Fruit fly (Drosophila melanogaster) whole organism: ENCODE measurements around the gene CG31642.
A peak's percentile ranks its signal among the peaks of the same experiment; 100 is the strongest.

Experiments
- CG8478 ChIP-seq: fragments of >200 bp; optimal IDR thresholded peaks from 2 replicates; lab custom pipeline; 2018; ENCODE audit warnings: inconsistent platforms
- Dll ChIP-seq: fragments of >200 bp; optimal IDR thresholded peaks from 2 replicates; lab custom pipeline; 2017
- EcR ChIP-seq, 2 experiments: fragments of >200 bp; optimal IDR thresholded peaks; 2 replicates each; lab custom pipeline; 2017; ENCODE audit warnings: missing biosample characterization in 2 of 2, missing genetic modification characterization in 2 of 2, missing genetic modification reagents in 2 of 2
- pan ChIP-seq: fragments of >200 bp; optimal IDR thresholded peaks from 2 replicates; lab custom pipeline; 2017
- psq ChIP-seq: fragments of >200 bp; optimal IDR thresholded peaks from 2 replicates; lab custom pipeline; 2017
- usp ChIP-seq: fragments of >200 bp; optimal IDR thresholded peaks from 2 replicates; lab custom pipeline; 2017; ENCODE audit warnings: missing biosample characterization, missing genetic modification characterization, mixed read lengths

CG31642 gene

DNA sequence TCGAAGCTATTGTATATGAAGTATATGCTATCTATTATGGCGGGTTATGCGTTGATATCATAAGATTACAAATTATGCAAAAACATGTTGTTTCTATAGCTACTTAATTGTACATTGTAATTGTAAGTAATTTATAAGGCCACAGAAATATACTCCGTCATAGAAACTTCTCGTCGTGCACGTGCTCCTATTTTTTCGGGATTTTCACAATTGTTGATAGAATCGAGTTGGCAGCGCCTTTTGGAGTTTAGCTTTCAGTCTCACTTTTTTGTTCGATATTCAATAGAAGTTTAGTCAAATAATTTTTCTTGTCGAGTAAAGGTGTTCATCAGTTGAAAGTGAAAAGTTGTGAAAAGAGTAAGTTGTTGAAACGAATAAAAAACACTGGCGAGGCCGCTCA, at the start of gene CG31642:
CG31642 (plus strand) TSS at position 301 of the 400 bp plus-strand sequence.
- TF ChIP-seq CG8478 (lab: Kevin White, UChicago) (no peak), Dll (lab: Kevin White, UChicago) (no peak), psq (lab: Kevin White, UChicago) (no peak), usp (GFP tag; lab: Kevin White, UChicago) (no peak), EcR (GFP tag; optimal IDR thresholded peaks at IDR 0.05; lab: Kevin White, UChicago) (no peak), pan (no peak)

DNA sequence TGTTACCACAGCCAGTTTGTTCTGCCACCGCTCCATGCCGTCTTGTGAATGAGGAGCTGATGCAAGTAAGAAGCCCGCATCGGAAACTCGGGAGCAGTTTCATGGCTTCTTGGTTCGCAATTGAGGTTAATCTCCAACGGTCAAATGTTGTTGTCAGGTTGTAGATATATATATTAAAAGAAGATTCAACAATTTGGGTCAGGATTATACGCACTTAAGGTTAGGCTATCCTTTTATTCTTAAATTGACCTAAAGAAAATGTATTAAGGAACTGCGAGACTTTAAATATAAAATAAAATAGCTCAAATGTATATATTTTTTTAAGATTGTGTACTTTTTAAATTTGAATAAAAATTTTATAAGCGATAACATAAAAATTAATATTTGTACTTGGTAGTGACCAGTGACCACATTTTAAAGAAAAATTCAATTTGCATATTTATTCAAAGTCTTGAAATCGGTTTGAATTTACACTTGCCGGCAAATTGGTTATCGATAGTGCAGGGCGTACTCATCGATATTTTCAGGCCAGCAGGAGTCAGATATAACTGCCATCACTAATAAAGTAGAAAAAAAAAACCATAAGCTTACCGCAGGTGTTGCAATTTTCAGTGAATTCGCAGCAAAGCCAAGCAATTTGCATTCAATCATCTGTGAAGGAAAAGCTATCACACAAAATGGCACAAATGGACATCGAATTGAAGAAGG, 49.6 kb upstream of the CG31642 start, which contains the start of the genes CG9150 and Pfdn1:
CG9150 (minus strand) TSS at position 51 of the 708 bp plus-strand sequence.
Pfdn1 (plus strand) TSS at position 536 of the 708 bp plus-strand sequence.
- TF ChIP-seq psq (lab: Kevin White, UChicago) (no peak), Dll (lab: Kevin White, UChicago) (no peak), pan (no peak), usp (GFP tag; lab: Kevin White, UChicago) (no peak), EcR (GFP tag; optimal IDR thresholded peaks at IDR 0.05; lab: Kevin White, UChicago) (no peak), CG8478 (lab: Kevin White, UChicago) (no peak)

DNA sequence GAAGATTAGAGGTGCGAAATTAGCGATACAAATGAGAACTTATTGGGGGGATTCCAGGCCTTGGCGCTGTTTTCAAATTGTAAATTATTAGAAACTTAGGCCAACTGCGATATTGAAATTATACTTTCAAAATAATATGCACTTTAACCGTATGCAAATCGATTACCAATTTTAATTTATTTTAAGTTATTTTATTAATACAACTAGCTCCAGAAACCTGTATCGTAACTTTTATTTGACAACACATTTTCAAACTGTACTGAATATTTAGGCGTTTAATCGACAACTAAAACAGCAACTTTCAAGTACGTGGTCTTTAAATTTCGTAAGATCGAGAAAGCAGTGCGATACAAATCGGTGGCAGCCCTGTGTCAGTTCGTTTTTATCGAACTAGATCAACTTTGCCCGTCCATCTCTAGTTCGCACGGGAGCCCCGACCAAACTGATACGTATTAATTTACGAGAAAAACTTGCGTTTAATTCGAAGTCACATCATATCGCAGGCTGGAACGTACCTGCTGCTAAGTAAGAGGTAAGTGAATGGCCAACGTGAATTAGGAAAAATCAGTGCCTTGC, 47.6 kb upstream of the CG31642 start, which contains the start of the genes CG9154 and Kr-h2:
CG9154 (minus strand) TSS at position 31 of the 576 bp plus-strand sequence.
Kr-h2 (plus strand) TSS at position 335 of the 576 bp plus-strand sequence.
- TF ChIP-seq EcR (GFP tag; optimal IDR thresholded peaks at IDR 0.05; lab: Kevin White, UChicago) = no peak
- TF ChIP-seq pan = no peak

DNA sequence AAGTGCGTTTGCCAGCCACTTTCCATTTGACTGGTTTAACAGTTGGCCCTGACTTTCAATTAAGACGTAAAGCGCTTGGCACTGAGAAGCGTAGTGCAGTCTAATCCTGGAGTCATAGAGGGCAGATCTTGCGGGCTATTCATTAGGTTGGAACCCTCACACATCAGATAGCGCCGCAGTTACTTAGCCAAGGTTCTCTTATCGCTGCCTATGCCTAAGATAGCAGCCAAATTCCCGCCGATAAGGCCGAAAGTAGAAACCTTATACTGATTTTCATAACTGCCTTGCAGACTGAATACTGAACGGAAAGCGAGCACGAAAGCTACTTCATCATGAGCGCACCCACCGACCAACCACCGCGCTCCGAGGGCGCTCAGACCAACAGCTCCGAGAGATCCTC, 46.2 kb upstream of the CG31642 start:
- TF ChIP-seq Dll (lab: Kevin White, UChicago) = no peak

DNA sequence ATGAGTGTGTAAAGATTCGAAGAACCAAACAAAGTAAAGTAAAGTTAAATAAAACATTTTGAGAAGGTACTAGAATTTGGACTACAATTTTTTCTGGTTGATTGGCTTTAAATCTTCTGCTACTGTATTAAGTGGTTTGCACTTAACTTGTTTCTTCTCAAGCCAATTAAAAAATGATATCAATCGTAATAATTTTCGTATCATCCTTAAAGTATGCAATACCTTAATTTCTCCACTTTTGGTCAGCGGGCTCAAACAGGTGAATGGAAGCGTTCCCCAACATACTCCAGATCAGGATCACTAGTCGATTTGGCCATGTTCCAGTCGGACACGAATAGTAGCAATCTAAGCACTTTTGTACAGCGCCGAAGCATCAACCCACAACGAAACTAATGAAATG, 44.4 kb upstream of the CG31642 start:
- no peak for TF ChIP-seq usp (GFP tag; lab: Kevin White, UChicago)
- TF ChIP-seq pan = no peak
- TF ChIP-seq Dll (lab: Kevin White, UChicago) = no peak
- no peak for TF ChIP-seq psq (lab: Kevin White, UChicago)
- TF ChIP-seq EcR (GFP tag; optimal IDR thresholded peaks at IDR 0.05; lab: Kevin White, UChicago) = no peak
- no peak for TF ChIP-seq CG8478 (lab: Kevin White, UChicago)

DNA sequence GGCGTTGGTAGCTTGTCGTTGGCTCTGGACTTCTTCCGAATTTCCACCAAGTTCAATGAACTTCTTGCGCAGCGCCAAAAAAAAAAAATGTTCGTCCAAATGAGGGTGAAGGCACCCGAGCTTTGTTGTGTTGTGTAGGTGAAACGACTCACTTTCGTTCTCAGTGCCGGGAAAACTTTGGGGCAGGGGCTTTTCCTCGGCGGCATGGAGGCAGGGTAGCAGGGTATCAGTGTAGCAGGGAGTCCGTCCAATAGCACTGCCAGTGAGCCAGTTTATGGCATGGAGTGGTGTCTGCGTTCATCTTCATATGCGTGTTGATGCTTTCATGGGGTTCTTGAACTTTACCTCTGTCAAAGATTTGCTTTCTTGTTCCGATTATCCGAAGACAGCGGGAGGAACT, 44.0 kb upstream of the CG31642 start:
- TF ChIP-seq pan (no peak), psq (lab: Kevin White, UChicago) (no peak), Dll (lab: Kevin White, UChicago) (no peak), usp (GFP tag; lab: Kevin White, UChicago) (no peak), EcR (GFP tag; optimal IDR thresholded peaks at IDR 0.05; lab: Kevin White, UChicago) (no peak), CG8478 (lab: Kevin White, UChicago) (no peak)

DNA sequence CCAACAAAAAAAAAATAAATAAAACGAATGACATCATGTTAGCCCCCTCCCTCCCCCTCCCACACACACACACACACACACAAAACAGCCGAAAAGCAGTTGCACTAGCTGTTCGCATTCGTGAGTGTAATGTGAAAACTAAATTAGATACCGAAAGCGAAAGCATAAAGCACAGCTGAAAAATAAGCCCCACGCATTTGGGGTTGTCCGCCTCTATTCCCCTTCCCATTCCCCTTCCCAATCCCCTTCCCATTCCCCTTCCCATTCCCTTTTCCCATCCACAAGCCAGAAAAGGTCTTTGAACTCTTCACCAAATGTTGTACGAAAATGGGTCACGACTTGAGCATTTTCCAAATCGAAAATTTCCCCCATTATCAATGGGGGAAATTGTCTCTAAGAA, 43.0 kb upstream of the CG31642 start:
- no peak for TF ChIP-seq CG8478 (lab: Kevin White, UChicago)
- no peak for TF ChIP-seq psq (lab: Kevin White, UChicago)
- no peak for TF ChIP-seq EcR (GFP tag; optimal IDR thresholded peaks at IDR 0.05; lab: Kevin White, UChicago)
- TF ChIP-seq usp (GFP tag; lab: Kevin White, UChicago) = no peak
- no peak for TF ChIP-seq Dll (lab: Kevin White, UChicago)
- TF ChIP-seq pan = no peak

DNA sequence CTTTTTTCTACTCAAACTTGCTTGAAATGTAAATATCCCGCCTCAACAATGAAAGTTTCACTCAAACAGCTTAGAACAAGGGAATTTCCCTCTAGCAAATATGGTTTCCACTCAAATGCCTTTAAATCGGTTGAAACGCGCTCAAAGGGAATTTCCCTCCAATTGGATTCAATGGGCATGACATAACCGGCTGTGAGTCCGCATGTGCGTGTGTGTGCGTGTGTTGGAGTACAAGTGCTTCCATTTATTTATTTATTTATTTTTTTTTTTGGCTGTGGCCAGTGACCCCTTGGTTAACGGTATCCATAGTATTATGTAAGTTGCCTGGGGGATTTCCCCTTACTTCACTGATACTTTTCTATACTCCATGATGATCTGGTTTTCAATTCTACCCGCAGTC, 42.2 kb upstream of the CG31642 start:
- TF ChIP-seq psq (lab: Kevin White, UChicago) (no peak), EcR (GFP tag; optimal IDR thresholded peaks at IDR 0.05; lab: Kevin White, UChicago) (no peak), CG8478 (lab: Kevin White, UChicago) (no peak), Dll (lab: Kevin White, UChicago) (no peak), usp (GFP tag; lab: Kevin White, UChicago) (no peak), pan (no peak)

DNA sequence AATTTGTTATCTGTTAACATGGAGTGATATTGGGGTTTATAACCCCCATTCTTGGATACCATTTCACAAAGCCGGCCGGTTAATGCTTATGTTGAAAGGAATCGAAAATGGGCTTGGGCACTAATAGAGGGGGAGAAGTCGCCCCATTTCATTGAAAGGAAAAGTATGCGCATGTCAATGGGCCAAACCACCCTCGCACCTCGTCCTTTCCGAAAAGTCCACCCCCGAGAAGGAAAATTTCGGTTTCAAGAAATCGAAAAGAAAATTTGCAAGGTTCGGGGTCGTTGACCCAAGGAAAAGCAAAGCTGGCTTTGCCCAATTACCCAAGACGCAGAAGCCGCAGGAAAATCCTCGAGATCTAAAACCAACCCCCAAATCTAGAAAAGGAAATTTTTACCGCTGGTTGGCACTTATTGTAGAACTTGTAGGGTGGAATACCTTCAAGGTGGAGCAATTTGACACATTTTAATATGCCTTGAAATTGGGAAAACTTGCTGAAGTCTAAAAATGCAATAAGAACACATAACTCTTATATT, 41.4 kb upstream of the CG31642 start:
- TF ChIP-seq EcR (GFP tag; optimal IDR thresholded peaks at IDR 0.05; lab: Kevin White, UChicago) (peak in 1 of 2 experiments; percentile 16), Dll (lab: Kevin White, UChicago) (no peak)

DNA sequence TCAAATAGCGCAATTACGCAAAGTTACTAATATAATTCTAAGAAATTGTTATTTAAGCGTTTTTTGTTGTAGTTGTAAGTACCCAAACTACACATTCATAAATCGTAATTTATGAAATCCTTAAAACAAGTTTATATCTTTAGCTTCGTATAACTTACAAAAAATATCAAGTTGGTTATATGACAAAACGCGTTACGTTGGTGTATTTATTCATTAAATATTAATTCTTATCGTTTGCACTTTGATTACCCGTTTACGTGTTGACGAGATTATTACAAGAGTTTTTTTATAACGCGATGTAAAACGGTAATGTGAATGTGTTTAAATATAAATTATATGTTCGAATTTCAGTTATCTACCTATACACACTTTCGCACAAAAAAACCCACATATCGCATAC, 40.7 kb upstream of the CG31642 start:
- TF ChIP-seq psq (lab: Kevin White, UChicago) (no peak), Dll (lab: Kevin White, UChicago) (no peak), CG8478 (lab: Kevin White, UChicago) (no peak), usp (GFP tag; lab: Kevin White, UChicago) (no peak), EcR (GFP tag; optimal IDR thresholded peaks at IDR 0.05; lab: Kevin White, UChicago) (no peak), pan (no peak)

DNA sequence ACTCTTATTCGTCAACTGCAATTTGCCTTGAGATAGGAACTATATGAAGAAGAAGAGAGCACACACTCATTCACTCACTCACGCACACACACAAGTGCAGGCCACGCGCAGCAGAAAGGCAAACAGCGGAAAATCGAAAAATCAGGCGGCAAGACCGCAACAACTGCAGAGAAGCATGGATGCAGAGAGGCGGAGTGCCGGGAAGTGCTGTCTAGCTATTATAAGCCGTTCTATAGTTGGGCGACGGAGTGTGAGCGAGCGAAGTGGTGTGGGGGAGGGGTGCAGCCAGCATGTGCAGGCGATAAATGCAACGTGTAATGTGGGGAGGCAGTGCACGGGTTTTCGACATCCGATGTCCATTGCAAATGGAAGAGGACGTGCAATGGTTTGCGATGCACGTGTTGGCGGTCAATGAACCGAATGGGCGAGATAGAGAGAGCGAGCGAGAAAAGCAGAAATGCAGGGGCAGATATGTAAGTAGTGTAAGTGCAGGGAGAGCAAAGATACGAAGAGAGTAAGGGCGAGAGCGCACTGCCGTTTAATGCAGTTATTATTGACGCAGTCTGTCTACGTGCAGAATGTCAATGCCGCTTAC, 39.5 kb upstream of the CG31642 start:
- TF ChIP-seq psq (lab: Kevin White, UChicago) (no peak), EcR (GFP tag; optimal IDR thresholded peaks at IDR 0.05; lab: Kevin White, UChicago) (peak; percentile 99 to 100)

DNA sequence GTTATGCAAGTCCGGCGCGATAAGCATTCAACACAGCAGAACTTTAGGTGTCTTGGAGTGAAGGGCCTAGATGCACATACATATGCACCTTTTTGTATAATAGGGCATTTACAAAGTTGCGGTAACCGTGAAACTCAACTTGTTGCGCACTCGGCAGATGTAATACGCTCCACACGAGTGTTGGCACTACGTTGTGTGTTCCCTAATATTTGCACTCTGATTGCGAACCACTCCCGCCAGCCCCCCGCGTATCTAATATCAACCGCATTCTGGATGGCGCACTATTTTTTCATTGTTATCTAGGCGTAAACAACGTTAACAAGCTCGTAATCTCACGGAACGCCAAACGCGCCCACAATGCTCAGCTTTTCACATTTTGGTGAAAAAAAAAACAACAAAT, 38.0 kb upstream of the CG31642 start:
- TF ChIP-seq usp (GFP tag; lab: Kevin White, UChicago) (no peak), Dll (lab: Kevin White, UChicago) (no peak), EcR (GFP tag; optimal IDR thresholded peaks at IDR 0.05; lab: Kevin White, UChicago) (no peak), pan (no peak), psq (lab: Kevin White, UChicago) (no peak), CG8478 (lab: Kevin White, UChicago) (no peak)
